Worm (Caenorhabditis elegans) whole organism, early embryonic: ENCODE measurements around the gene C09F12.3.

Experiments used
- ceh-13 ChIP-seq: fragments of 200-800 bp; sonication (Bioruptor generic); optimal IDR thresholded peaks from 2 replicates; lab custom pipeline; 2018; ENCODE audit warnings: mild to moderate bottlenecking, missing genetic modification characterization, missing compliant biosample characterization
- tra-4 ChIP-seq: sonication (generic microtip); optimal IDR thresholded peaks from 2 replicates; lab custom pipeline; 2017; ENCODE audit warnings: missing genetic modification characterization, missing compliant biosample characterization

- TF ChIP-seq ceh-13 (GFP tag; lab: Kevin White, UChicago) (no peak), tra-4 (tag; lab: Kevin White, UChicago) (no peak)
Observed at ce11 chrX:11008052-11008451, 34.6 kb downstream of the C09F12.3 start, which contains the start of gene del-5.
